Worm (Caenorhabditis elegans): Measurements from ENCODE around the gene C50B8.4.
A peak's percentile ranks its signal among the peaks of the same experiment; 100 is the strongest.

C50B8.4 gene

ce11 chrV:13571714-13572258 lies at the start of gene C50B8.4:
TSS of gene C50B8.4 (plus strand) at chrV:13572012.
- TF ChIP-seq C38D4.7 (GFP tag; optimal IDR thresholded peaks at IDR 0.05), result no peak
- TF ChIP-seq fax-1 (tag; optimal IDR thresholded peaks at IDR 0.05), result no peak
- no peak for TF ChIP-seq pha-2 (tag; optimal IDR thresholded peaks at IDR 0.05)
- no peak for TF ChIP-seq hlh-30 (tag; optimal IDR thresholded peaks at IDR 0.05; ENCODE audit: insufficient read depth)
- TF ChIP-seq ceh-9 (tag; optimal IDR thresholded peaks at IDR 0.05), result no peak
- peak; percentile 1 for TF ChIP-seq ceh-48 (tag; optimal IDR thresholded peaks at IDR 0.05)

- TF ChIP-seq hlh-8 (tag; optimal IDR thresholded peaks at IDR 0.05) (no peak), pax-1 (tag; optimal IDR thresholded peaks at IDR 0.05) (no peak), hlh-15 (tag; optimal IDR thresholded peaks at IDR 0.05) (no peak), tbx-2 (tag; optimal IDR thresholded peaks at IDR 0.05) (no peak), C38D4.7 (GFP tag; optimal IDR thresholded peaks at IDR 0.05) (no peak), pha-4 (tag; optimal IDR thresholded peaks at IDR 0.05) (no peak), pha-2 (tag; optimal IDR thresholded peaks at IDR 0.05) (no peak), madf-2 (tag; optimal IDR thresholded peaks at IDR 0.05) (no peak), rnt-1 (tag; optimal IDR thresholded peaks at IDR 0.05) (no peak), F13H6.1 (tag; optimal IDR thresholded peaks at IDR 0.05) (no peak), dmd-4 (tag; optimal IDR thresholded peaks at IDR 0.05; ENCODE audit: borderline replicate concordance) (no peak), unc-3 (GFP tag; conservative IDR thresholded peaks at IDR 0.05) (no peak), unc-3 (tag; optimal IDR thresholded peaks at IDR 0.05) (no peak), zip-5 (tag; optimal IDR thresholded peaks at IDR 0.05) (no peak), Y22D7AL.16 (tag; optimal IDR thresholded peaks at IDR 0.05) (no peak), dve-1 (tag; optimal IDR thresholded peaks at IDR 0.05) (no peak)
These were observed 48.6 kb upstream of the C50B8.4 start, which contains the start of gene R11G10.3 for ce11 chrV:13523194-13523593. TSS of gene R11G10.3 (plus strand) at chrV:13523494.

- no peak for TF ChIP-seq ahr-1 (tag; optimal IDR thresholded peaks at IDR 0.05)
- TF ChIP-seq lim-6 (tag; optimal IDR thresholded peaks at IDR 0.05), result no peak
- TF ChIP-seq odd-2 (tag; optimal IDR thresholded peaks at IDR 0.05), result no peak
- TF ChIP-seq C38D4.7 (GFP tag; optimal IDR thresholded peaks at IDR 0.05), result no peak
- no peak for TF ChIP-seq ceh-22 (tag; optimal IDR thresholded peaks at IDR 0.05)
- no peak for TF ChIP-seq hlh-30 (tag; optimal IDR thresholded peaks at IDR 0.05; ENCODE audit: insufficient read depth)
- TF ChIP-seq eyg-1 (tag; optimal IDR thresholded peaks at IDR 0.05), result no peak
- no peak for TF ChIP-seq unc-86 (tag; optimal IDR thresholded peaks at IDR 0.05)
- no peak for TF ChIP-seq ceh-14 (tag; optimal IDR thresholded peaks at IDR 0.05)
- no peak for TF ChIP-seq sox-4 (tag; optimal IDR thresholded peaks at IDR 0.05)
These were observed 42.6 kb upstream of the C50B8.4 start for ce11 chrV:13529165-13529564.

- peak; percentile 76 for TF ChIP-seq elt-2 (tag; optimal IDR thresholded peaks at IDR 0.05)
- no peak for TF ChIP-seq C08G9.2 (tag; optimal IDR thresholded peaks at IDR 0.05)
- TF ChIP-seq sdc-2 (tag; optimal IDR thresholded peaks at IDR 0.05), result no peak
- TF ChIP-seq hlh-13 (GFP tag; optimal IDR thresholded peaks at IDR 0.05), result no peak
These were observed 41.1 kb upstream of the C50B8.4 start, which contains the start of gene ttr-44 for ce11 chrV:13530698-13531097. TSS of gene ttr-44 (minus strand) at chrV:13530744.

- TF ChIP-seq npax-4 (tag; optimal IDR thresholded peaks at IDR 0.05) (no peak), lin-11 (tag; optimal IDR thresholded peaks at IDR 0.05) (no peak), tbx-2 (tag; optimal IDR thresholded peaks at IDR 0.05) (no peak), nfya-1 (tag; optimal IDR thresholded peaks at IDR 0.05) (no peak), unc-86 (tag; optimal IDR thresholded peaks at IDR 0.05) (no peak), gmeb-2 (tag; optimal IDR thresholded peaks at IDR 0.05) (no peak), eyg-1 (tag; optimal IDR thresholded peaks at IDR 0.05) (no peak), fkh-6 (tag; optimal IDR thresholded peaks at IDR 0.05) (no peak), ets-4 (tag; optimal IDR thresholded peaks at IDR 0.05) (no peak), C38D4.7 (GFP tag; optimal IDR thresholded peaks at IDR 0.05) (no peak), ceh-14 (tag; optimal IDR thresholded peaks at IDR 0.05) (no peak), pha-4 (tag; optimal IDR thresholded peaks at IDR 0.05) (no peak), madf-2 (tag; optimal IDR thresholded peaks at IDR 0.05) (no peak)
These were observed 39.3 kb upstream of the C50B8.4 start for ce11 chrV:13532469-13532868.

All from whole organism, late embryonic.